Worm (Caenorhabditis elegans) whole organism, L4 larva: ENCODE results near the gene D1086.3.

Source experiments
- D1046.2 ChIP-seq: fragments of 200-800 bp; sonication (Bioruptor generic); IDR thresholded peaks from 2 replicates; pipeline ENCODE4 v1.3.6; 2022; ENCODE audit warnings: missing genetic modification characterization, missing compliant biosample characterization
- ceh-44 ChIP-seq: fragments of 200-800 bp; sonication (Bioruptor generic); IDR thresholded peaks from 2 replicates; pipeline ENCODE4 v1.3.6; 2022; ENCODE audit warnings: missing genetic modification reagents, missing genetic modification characterization, missing compliant biosample characterization

DNA sequence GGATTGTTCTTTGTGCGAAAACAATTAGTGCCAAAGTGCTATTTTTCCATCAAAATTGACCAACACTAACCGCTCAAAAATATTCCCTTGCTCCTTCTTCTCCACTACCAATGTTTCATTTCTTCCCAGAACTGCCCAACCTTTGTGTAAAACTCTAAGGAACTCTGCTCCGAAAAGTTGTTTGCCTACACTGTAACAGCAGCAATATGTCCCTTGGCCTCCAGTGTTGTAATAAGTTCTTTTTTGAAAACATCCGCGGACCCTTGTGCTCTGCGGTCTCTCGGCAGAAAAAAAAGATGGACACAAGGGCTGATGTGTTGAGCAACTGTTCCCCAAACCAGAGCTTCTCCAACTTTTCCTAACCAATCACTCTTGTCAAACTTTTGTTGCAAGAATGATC lies 8.3 kb downstream of the D1086.3 start, which contains the start of gene D1086.12:
- TF ChIP-seq ceh-44 (GFP tag; lab: Robert Waterston, UW): no peak
- no peak for TF ChIP-seq D1046.2 (GFP tag; lab: Robert Waterston, UW)
